Fruit fly (Drosophila melanogaster) whole organism: Measurements from ENCODE around the gene UQCR-C2.

ENCODE experiments used
- CG8478 ChIP-seq: fragments of >200 bp; optimal IDR thresholded peaks from 2 replicates; lab custom pipeline; 2018; ENCODE audit warnings: inconsistent platforms
- Dll ChIP-seq: fragments of >200 bp; optimal IDR thresholded peaks from 2 replicates; lab custom pipeline; 2017
- EcR ChIP-seq, 2 experiments: fragments of >200 bp; optimal IDR thresholded peaks; 2 replicates each; lab custom pipeline; 2017; ENCODE audit warnings: missing biosample characterization in 2 of 2, missing genetic modification characterization in 2 of 2, missing genetic modification reagents in 2 of 2
- pan ChIP-seq: fragments of >200 bp; optimal IDR thresholded peaks from 2 replicates; lab custom pipeline; 2017
- psq ChIP-seq: fragments of >200 bp; optimal IDR thresholded peaks from 2 replicates; lab custom pipeline; 2017
- usp ChIP-seq: fragments of >200 bp; optimal IDR thresholded peaks from 2 replicates; lab custom pipeline; 2017; ENCODE audit warnings: missing biosample characterization, missing genetic modification characterization, mixed read lengths

Gene UQCR-C2

DNA sequence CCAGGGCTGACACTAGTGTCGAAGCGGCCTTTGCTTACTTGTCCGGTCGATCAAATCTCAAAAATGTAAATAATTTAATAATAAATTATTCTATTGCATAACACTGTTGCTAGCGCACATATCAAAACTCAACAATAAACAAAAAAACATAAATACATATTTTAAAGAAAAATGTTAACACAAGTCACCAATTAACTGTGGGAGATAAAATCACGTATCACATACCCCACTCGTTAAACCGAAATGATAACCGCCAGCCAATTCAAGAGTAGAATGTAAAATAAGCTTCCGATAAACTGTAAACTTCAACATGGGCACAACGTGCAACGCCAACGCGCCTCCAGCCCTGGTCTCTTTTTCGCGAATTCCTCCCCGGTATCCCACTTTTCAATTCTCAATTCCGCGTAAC lies 18.8 kb downstream of the UQCR-C2 start, which contains the start of gene Arts:
TSS of gene Arts (plus strand) at position 116 of the 409 bp plus-strand sequence.
- TF ChIP-seq pan (lab: Kevin White, UChicago) (no peak), EcR (GFP tag; optimal IDR thresholded peaks at IDR 0.05; lab: Kevin White, UChicago) (no peak), usp (GFP tag; lab: Kevin White, UChicago) (no peak), psq (no peak), CG8478 (no peak), Dll (lab: Kevin White, UChicago) (no peak)

dm6 chr3L:16609120-16609519 lies 25.2 kb downstream of the UQCR-C2 start, which contains the start of gene CG4098:
Gene CG4098, minus strand, starts transcription at chr3L:16609347.
- TF ChIP-seq psq, result no peak
- TF ChIP-seq pan (lab: Kevin White, UChicago), result no peak
- no peak for TF ChIP-seq CG8478

dm6 chr3L:16610201-16610600 lies 26.3 kb downstream of the UQCR-C2 start, which contains the start of gene Prosbeta6:
Gene Prosbeta6, minus strand, starts transcription at chr3L:16610418.
- TF ChIP-seq EcR (GFP tag; optimal IDR thresholded peaks at IDR 0.05; lab: Kevin White, UChicago) (no peak), usp (GFP tag; lab: Kevin White, UChicago) (no peak), CG8478 (no peak), psq (no peak), Dll (lab: Kevin White, UChicago) (no peak), pan (lab: Kevin White, UChicago) (no peak)

- no peak for TF ChIP-seq EcR (GFP tag; optimal IDR thresholded peaks at IDR 0.05; lab: Kevin White, UChicago)
- no peak for TF ChIP-seq psq
- no peak for TF ChIP-seq pan (lab: Kevin White, UChicago)
- no peak for TF ChIP-seq Dll (lab: Kevin White, UChicago)
Measured at dm6 chr3L:16612152-16612551, 28.2 kb downstream of the UQCR-C2 start, which contains the start of gene CG4101. Gene CG4101, plus strand, starts transcription at chr3L:16612486.

- TF ChIP-seq EcR (GFP tag; optimal IDR thresholded peaks at IDR 0.05; lab: Kevin White, UChicago) (no peak), usp (GFP tag; lab: Kevin White, UChicago) (no peak)
Measured at dm6 chr3L:16612972-16613371, 29.0 kb downstream of the UQCR-C2 start.

DNA sequence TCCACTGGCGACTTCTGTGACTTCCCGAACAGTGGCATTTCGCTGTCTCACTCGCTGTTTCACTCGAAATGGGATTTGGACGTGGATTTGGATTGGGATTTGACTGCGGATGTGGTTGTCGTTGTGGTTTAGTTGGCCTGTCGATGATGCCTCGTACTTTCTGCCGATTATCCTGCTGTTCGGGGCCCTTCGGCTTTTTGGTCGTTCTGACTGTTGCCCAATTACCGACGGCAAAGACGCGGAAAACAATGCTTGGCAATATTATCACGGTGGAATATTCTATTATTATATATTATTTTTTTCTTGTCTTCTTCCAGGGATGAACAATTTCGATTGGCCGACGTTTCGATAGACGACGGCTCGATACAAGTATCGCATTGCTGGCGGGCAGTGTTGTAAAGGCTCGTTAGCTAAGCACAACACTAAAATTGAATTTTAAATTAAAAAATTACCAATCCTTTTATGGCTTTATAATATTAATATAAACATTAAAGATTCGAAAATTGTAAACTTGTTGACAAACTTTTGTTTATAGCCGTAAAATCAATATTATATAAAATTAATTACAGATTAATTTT lies 31.3 kb downstream of the UQCR-C2 start, which contains the start of gene Mo25:
TSS of gene Mo25 (minus strand) at position 341 of the 578 bp plus-strand sequence.
- TF ChIP-seq CG8478 (peak; percentile 18), EcR (GFP tag; optimal IDR thresholded peaks at IDR 0.05; lab: Kevin White, UChicago) (no peak)

DNA sequence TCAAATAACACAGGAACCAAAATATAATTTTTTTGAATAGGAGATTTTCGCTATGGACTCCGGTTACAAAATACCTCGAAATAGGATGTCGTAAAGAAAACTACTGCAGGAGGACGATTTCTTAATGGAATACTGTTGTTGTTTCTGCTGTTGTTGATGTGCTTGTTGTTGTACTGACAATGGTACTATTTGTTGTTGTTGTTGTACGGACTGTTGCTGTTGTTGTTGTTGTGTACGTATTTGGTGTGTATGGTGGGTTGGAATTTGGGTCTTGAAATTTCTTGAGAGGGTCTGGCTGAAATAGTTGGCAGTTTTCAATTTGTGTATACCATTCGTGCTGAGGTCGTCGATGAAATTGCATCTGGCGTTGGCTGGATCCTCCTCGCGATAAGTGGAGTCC lies 42.3 kb downstream of the UQCR-C2 start:
- TF ChIP-seq pan (lab: Kevin White, UChicago) (no peak), psq (no peak), EcR (GFP tag; optimal IDR thresholded peaks at IDR 0.05; lab: Kevin White, UChicago) (no peak), CG8478 (no peak), Dll (lab: Kevin White, UChicago) (no peak), usp (GFP tag; lab: Kevin White, UChicago) (no peak)

- TF ChIP-seq CG8478 (no peak), usp (GFP tag; lab: Kevin White, UChicago) (no peak), EcR (GFP tag; optimal IDR thresholded peaks at IDR 0.05; lab: Kevin White, UChicago) (no peak), pan (lab: Kevin White, UChicago) (no peak), Dll (lab: Kevin White, UChicago) (no peak), psq (no peak)
Measured at dm6 chr3L:16629793-16630192, 45.9 kb downstream of the UQCR-C2 start.

- TF ChIP-seq pan (lab: Kevin White, UChicago), result no peak
- TF ChIP-seq usp (GFP tag; lab: Kevin White, UChicago), result no peak
- no peak for TF ChIP-seq EcR (GFP tag; optimal IDR thresholded peaks at IDR 0.05; lab: Kevin White, UChicago)
- TF ChIP-seq Dll (lab: Kevin White, UChicago), result no peak
- TF ChIP-seq psq, result no peak
- no peak for TF ChIP-seq CG8478
Measured at dm6 chr3L:16631844-16632537, 48.1 kb downstream of the UQCR-C2 start.

DNA sequence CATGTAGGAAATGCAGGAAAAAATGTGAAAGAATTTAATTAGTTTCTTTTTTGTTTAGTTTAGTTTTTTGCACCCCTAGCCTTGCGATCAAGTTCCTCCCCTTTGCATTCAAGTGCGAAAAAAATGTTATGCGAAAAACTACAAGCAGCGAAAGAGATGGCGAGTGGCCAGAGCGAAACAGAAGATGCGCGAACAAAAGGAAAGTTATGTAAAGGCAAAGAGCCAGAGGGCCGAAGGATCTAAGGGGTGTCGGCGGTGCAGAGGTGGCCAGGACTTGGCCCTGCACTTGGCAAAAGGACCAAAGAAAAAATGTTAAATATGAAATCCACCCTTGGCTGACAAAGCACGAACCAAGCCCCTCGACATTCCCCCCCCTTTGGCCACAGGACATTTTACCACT lies 50.2 kb downstream of the UQCR-C2 start:
- TF ChIP-seq pan (lab: Kevin White, UChicago) (no peak), psq (no peak), Dll (lab: Kevin White, UChicago) (no peak), EcR (GFP tag; optimal IDR thresholded peaks at IDR 0.05; lab: Kevin White, UChicago) (no peak), CG8478 (no peak), usp (GFP tag; lab: Kevin White, UChicago) (no peak)

dm6 chr3L:16634529-16634928 lies 50.6 kb downstream of the UQCR-C2 start:
- no peak for TF ChIP-seq CG8478
- no peak for TF ChIP-seq usp (GFP tag; lab: Kevin White, UChicago)
- TF ChIP-seq Dll (lab: Kevin White, UChicago), result no peak
- no peak for TF ChIP-seq pan (lab: Kevin White, UChicago)
- no peak for TF ChIP-seq EcR (GFP tag; optimal IDR thresholded peaks at IDR 0.05; lab: Kevin White, UChicago)
- no peak for TF ChIP-seq psq
